Worm (Caenorhabditis elegans) whole organism, L3 larva: ENCODE data around the gene F48G7.9.

Experiments used
- R02D3.7 ChIP-seq: fragments of 150-350 bp; optimal IDR thresholded peaks from 2 replicates; lab custom pipeline; 2014; ENCODE audit warnings: missing biosample characterization, missing genetic modification characterization
- ZK546.5 ChIP-seq: sonication (generic microtip); optimal IDR thresholded peaks from 2 replicates; lab custom pipeline; 2017; ENCODE audit warnings: missing biosample characterization, missing genetic modification characterization
- aly-2 ChIP-seq: fragments of 150-350 bp; optimal IDR thresholded peaks from 2 replicates; lab custom pipeline; 2014; ENCODE audit warnings: missing biosample characterization, missing genetic modification characterization
- ceh-82 ChIP-seq: fragments of 150-350 bp; optimal IDR thresholded peaks from 2 replicates; lab custom pipeline; 2014; ENCODE audit warnings: missing biosample characterization, missing genetic modification characterization
- daf-12 ChIP-seq: fragments of 150-350 bp; optimal IDR thresholded peaks from 2 replicates; lab custom pipeline; 2014; ENCODE audit warnings: missing biosample characterization, missing genetic modification reagents, missing genetic modification characterization
- egl-27 ChIP-seq: sonication (generic microtip); optimal IDR thresholded peaks from 4 replicates; lab custom pipeline; 2017; ENCODE audit warnings: missing biosample characterization, missing genetic modification reagents, missing genetic modification characterization
- egl-5 ChIP-seq: fragments of 150-350 bp; optimal IDR thresholded peaks from 2 replicates; lab custom pipeline; 2017; ENCODE audit warnings: missing biosample characterization, missing genetic modification reagents, missing genetic modification characterization, inconsistent platforms
- elt-1 ChIP-seq: fragments of 150-350 bp; optimal IDR thresholded peaks from 2 replicates; lab custom pipeline; 2014; ENCODE audit warnings: missing biosample characterization, missing genetic modification characterization
- elt-2 ChIP-seq: sonication (generic microtip); optimal IDR thresholded peaks from 2 replicates; lab custom pipeline; 2016; ENCODE audit warnings: missing genetic modification reagents, mild to moderate bottlenecking, missing genetic modification characterization, missing compliant biosample characterization
- elt-3 ChIP-seq, 3 experiments: fragments of 150-350 bp in 1 of 3; sonication (generic microtip) in 2 of 3; optimal IDR thresholded peaks; 2 replicates in 2 of 3; 4 replicates in 1 of 3; lab custom pipeline; 2014 to 2017; ENCODE audit warnings: missing biosample characterization in 3 of 3, missing genetic modification characterization in 3 of 3
- eor-1 ChIP-seq, 2 experiments: fragments of 150-350 bp; optimal IDR thresholded peaks; 2 replicates each; lab custom pipeline; 2014 to 2018; ENCODE audit warnings: missing biosample characterization in 2 of 2, missing genetic modification characterization in 2 of 2
- fkh-10 ChIP-seq: sonication (generic microtip); optimal IDR thresholded peaks from 2 replicates; lab custom pipeline; 2017; ENCODE audit warnings: missing biosample characterization, missing genetic modification reagents, missing genetic modification characterization
- fkh-2 ChIP-seq: fragments of 150-350 bp; optimal IDR thresholded peaks from 2 replicates; lab custom pipeline; 2014; ENCODE audit warnings: missing biosample characterization, missing genetic modification reagents, missing genetic modification characterization
- fos-1 ChIP-seq: fragments of 150-350 bp; optimal IDR thresholded peaks from 2 replicates; lab custom pipeline; 2014; ENCODE audit warnings: missing biosample characterization, missing genetic modification characterization
- jun-1 ChIP-seq: fragments of 150-350 bp; optimal IDR thresholded peaks from 2 replicates; lab custom pipeline; 2014; ENCODE audit warnings: missing biosample characterization, missing genetic modification reagents, missing genetic modification characterization
- lsy-12 ChIP-seq: sonication (generic microtip); optimal IDR thresholded peaks from 2 replicates; lab custom pipeline; 2016; ENCODE audit warnings: mild to moderate bottlenecking, missing genetic modification characterization, missing compliant biosample characterization
- mdl-1 ChIP-seq: fragments of 150-350 bp; optimal IDR thresholded peaks from 2 replicates; lab custom pipeline; 2014; ENCODE audit warnings: missing biosample characterization, missing genetic modification characterization
- mml-1 ChIP-seq: fragments of 150-350 bp; sonication (generic microtip); optimal IDR thresholded peaks from 3 replicates; lab custom pipeline; 2014; ENCODE audit warnings: missing biosample characterization, missing genetic modification characterization
- nfya-1 ChIP-seq: sonication (generic microtip); optimal IDR thresholded peaks from 2 replicates; lab custom pipeline; 2017; ENCODE audit warnings: missing genetic modification characterization, mild to moderate bottlenecking, missing compliant biosample characterization, antibody characterized with exemption, moderate library complexity; ENCODE audit not compliant: insufficient read depth
- nhr-11 ChIP-seq: fragments of 150-350 bp; optimal IDR thresholded peaks from 2 replicates; lab custom pipeline; 2014; ENCODE audit warnings: missing biosample characterization, missing genetic modification characterization
- nhr-12 ChIP-seq: fragments of 150-350 bp; optimal IDR thresholded peaks from 2 replicates; lab custom pipeline; 2014; ENCODE audit warnings: missing biosample characterization, missing genetic modification characterization
- nhr-23 ChIP-seq: fragments of 150-350 bp; optimal IDR thresholded peaks from 2 replicates; lab custom pipeline; 2014; ENCODE audit warnings: missing biosample characterization, missing genetic modification reagents, missing genetic modification characterization
- nhr-237 ChIP-seq: fragments of 150-350 bp; optimal IDR thresholded peaks from 2 replicates; lab custom pipeline; 2014; ENCODE audit warnings: missing biosample characterization, missing genetic modification characterization
- nhr-25 ChIP-seq: sonication (generic microtip); optimal IDR thresholded peaks from 2 replicates; lab custom pipeline; 2017; ENCODE audit warnings: missing biosample characterization, missing genetic modification characterization
- nhr-43 ChIP-seq: sonication (generic microtip); optimal IDR thresholded peaks from 2 replicates; lab custom pipeline; 2016; ENCODE audit warnings: mild to moderate bottlenecking, missing genetic modification characterization, missing compliant biosample characterization; ENCODE audit not compliant: poor library complexity, severe bottlenecking
- nhr-76 ChIP-seq: fragments of 150-350 bp; sonication (generic microtip); optimal IDR thresholded peaks from 5 replicates; lab custom pipeline; 2014; ENCODE audit warnings: missing biosample characterization, missing genetic modification characterization
- nhr-77 ChIP-seq: fragments of 150-350 bp; optimal IDR thresholded peaks from 2 replicates; lab custom pipeline; 2014; ENCODE audit warnings: missing biosample characterization, missing genetic modification characterization
- pqm-1 ChIP-seq: fragments of 150-350 bp; optimal IDR thresholded peaks from 2 replicates; lab custom pipeline; 2017; ENCODE audit warnings: missing biosample characterization, missing genetic modification characterization, inconsistent platforms
- sea-2 ChIP-seq: fragments of 150-350 bp; sonication (generic microtip); optimal IDR thresholded peaks from 4 replicates; lab custom pipeline; 2014; ENCODE audit warnings: missing biosample characterization, missing genetic modification reagents, missing genetic modification characterization
- skn-1 ChIP-seq: fragments of 150-350 bp; optimal IDR thresholded peaks from 2 replicates; lab custom pipeline; 2014; ENCODE audit warnings: missing biosample characterization, missing genetic modification characterization
- snpc-4 ChIP-seq: fragments of 150-350 bp; optimal IDR thresholded peaks from 2 replicates; lab custom pipeline; 2014; ENCODE audit warnings: missing biosample characterization, missing genetic modification characterization
- tbx-2 ChIP-seq: sonication (generic microtip); optimal IDR thresholded peaks from 2 replicates; lab custom pipeline; 2016; ENCODE audit warnings: mild to moderate bottlenecking, missing genetic modification characterization, missing compliant biosample characterization
- unc-39 ChIP-seq: sonication (generic microtip); optimal IDR thresholded peaks from 4 replicates; lab custom pipeline; 2017; ENCODE audit warnings: missing biosample characterization, missing genetic modification characterization
- zag-1 ChIP-seq: fragments of 150-350 bp; optimal IDR thresholded peaks from 2 replicates; lab custom pipeline; 2014; ENCODE audit warnings: missing biosample characterization, missing genetic modification characterization
- ztf-11 ChIP-seq: fragments of 150-350 bp; optimal IDR thresholded peaks from 2 replicates; lab custom pipeline; 2014; ENCODE audit warnings: missing biosample characterization, missing genetic modification characterization

Gene F48G7.9

DNA sequence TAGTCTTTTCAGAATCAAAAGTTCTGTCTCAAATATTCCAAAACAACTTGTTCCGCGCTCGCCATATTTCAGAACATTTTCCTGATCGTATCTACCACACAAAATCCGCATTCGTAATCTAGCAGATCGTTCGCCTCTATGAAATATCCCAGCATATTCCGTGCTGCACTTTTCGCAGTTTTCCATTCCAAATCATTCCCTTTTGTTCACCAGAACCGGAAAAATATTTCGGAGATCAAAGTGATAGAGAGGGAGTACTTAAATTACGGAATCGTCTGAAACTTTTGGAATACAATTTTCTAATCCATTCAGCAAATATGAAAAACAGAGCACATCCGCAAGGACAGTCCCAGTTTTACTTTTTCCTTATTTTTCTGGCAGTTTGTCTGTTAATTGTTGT, 40.6 kb downstream of the F48G7.9 start, which contains the start of gene K06H6.1:
TSS of gene K06H6.1 (plus strand) at position 301 of the 400 bp plus-strand sequence.
- TF ChIP-seq nhr-23 (tag; lab: Kevin White, UChicago) (no peak), aly-2 (no peak), nfya-1 (tag; lab: Kevin White, UChicago) (no peak), nhr-43 (no peak), nhr-12 (tag; lab: Kevin White, UChicago) (no peak), nhr-76 (tag; lab: Kevin White, UChicago) (no peak), unc-39 (tag; lab: Kevin White, UChicago) (no peak), egl-5 (tag; lab: Kevin White, UChicago) (no peak), nhr-237 (tag; lab: Kevin White, UChicago) (no peak), elt-3 (tag; optimal IDR thresholded peaks at IDR 0.05; lab: Kevin White, UChicago) (no peak), mdl-1 (tag; lab: Kevin White, UChicago) (no peak), fkh-10 (GFP tag; lab: Kevin White, UChicago) (no peak), pqm-1 (tag; lab: Kevin White, UChicago) (no peak), snpc-4 (tag; lab: Kevin White, UChicago) (no peak), mml-1 (tag; lab: Kevin White, UChicago) (no peak), jun-1 (tag; lab: Kevin White, UChicago) (no peak), ceh-82 (tag; lab: Kevin White, UChicago) (no peak)

DNA sequence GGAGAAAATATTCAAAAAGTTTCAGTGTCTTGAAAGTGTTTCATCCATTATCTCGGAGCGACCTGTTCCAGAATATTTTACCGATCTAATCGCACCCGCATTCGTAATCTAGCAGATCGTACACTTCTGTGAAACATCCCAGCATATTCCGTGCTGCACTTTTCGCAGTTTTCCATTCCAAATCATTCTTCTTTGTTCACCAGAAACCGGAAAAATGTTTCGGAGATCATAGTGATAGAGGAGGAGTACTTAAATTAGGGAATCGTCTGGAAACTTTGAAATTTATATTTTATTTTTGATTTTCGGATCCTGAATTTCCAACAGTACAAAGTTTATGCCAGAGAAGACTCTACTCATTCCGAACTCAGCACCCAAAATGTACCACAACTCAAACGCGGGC, 43.0 kb downstream of the F48G7.9 start, which contains the start of gene K06H6.2:
TSS of gene K06H6.2 (plus strand) at position 301 of the 400 bp plus-strand sequence.
- TF ChIP-seq ZK546.5 (tag; lab: Kevin White, UChicago): no peak
- TF ChIP-seq ztf-11 (tag; lab: Kevin White, UChicago): no peak

DNA sequence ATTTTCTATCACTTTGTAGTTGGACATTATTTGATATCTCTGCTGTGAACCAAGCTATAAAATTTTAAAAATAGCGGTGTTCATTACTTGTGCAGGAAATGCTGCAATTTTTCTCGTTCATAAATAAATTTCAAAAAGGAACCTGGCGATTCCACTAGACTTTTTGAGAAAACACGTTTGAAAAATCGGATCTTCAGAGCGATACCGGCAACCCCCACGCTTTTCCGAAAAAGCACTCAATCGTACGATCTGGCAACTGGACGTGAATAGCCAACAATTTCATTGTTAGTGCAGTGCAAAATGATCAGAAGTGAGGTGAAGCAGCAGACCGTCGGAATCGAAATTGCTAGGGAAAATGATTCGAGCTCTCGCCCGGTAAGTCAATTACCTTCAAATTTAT, 46.8 kb downstream of the F48G7.9 start, which contains the start of gene nstp-7:
TSS of gene nstp-7 (plus strand) at position 301 of the 400 bp plus-strand sequence.
- TF ChIP-seq zag-1 (tag; lab: Kevin White, UChicago) (no peak), elt-1 (tag; lab: Kevin White, UChicago) (no peak), R02D3.7 (no peak), aly-2 (no peak), mml-1 (tag; lab: Kevin White, UChicago) (no peak), nhr-25 (tag; lab: Kevin White, UChicago) (no peak), lsy-12 (no peak), fkh-10 (GFP tag; lab: Kevin White, UChicago) (no peak), egl-27 (no peak), nhr-77 (tag; lab: Kevin White, UChicago) (no peak)

DNA sequence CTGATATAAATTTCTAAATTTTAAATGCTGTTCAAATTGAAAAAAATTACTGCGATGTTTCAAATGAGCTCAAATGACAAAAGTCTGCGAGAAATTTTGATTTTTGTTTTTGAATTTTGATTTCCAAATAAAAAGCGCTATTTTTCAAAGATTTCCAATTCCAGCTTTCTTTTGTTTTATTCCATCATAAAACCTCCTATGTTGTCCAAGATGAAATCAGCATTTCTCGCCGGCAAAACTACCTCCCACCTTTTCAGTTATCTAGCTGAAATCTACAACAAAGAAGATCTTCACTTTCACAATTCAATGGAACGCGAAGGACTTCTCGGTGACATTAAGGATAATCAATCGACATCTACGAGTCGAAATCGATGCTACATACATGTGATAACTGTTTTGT, 49.5 kb downstream of the F48G7.9 start, which contains the start of gene K06H6.4:
TSS of gene K06H6.4 (plus strand) at position 301 of the 400 bp plus-strand sequence.
- TF ChIP-seq nhr-11 (tag; lab: Kevin White, UChicago) (no peak), elt-2 (no peak), skn-1 (no peak), fkh-10 (GFP tag; lab: Kevin White, UChicago) (no peak), sea-2 (no peak), tbx-2 (tag; lab: Kevin White, UChicago) (no peak), fkh-2 (tag; lab: Kevin White, UChicago) (no peak), fos-1 (tag; lab: Kevin White, UChicago) (no peak), ztf-11 (tag; lab: Kevin White, UChicago) (no peak), elt-1 (tag; lab: Kevin White, UChicago) (no peak), snpc-4 (tag; lab: Kevin White, UChicago) (no peak), nhr-23 (tag; lab: Kevin White, UChicago) (no peak), daf-12 (tag; lab: Kevin White, UChicago) (no peak), nfya-1 (tag; lab: Kevin White, UChicago) (no peak), eor-1 (tag; optimal IDR thresholded peaks at IDR 0.05; lab: Kevin White, UChicago) (no peak)
